Worm (Caenorhabditis elegans) whole organism, young adult: ENCODE measurements around the gene die-1.

Experiments used
- F37B4.10 ChIP-seq: fragments of 200-800 bp; sonication (Bioruptor generic); IDR thresholded peaks from 2 replicates; pipeline ENCODE4 v1.3.6; 2022; ENCODE audit warnings: missing genetic modification characterization, missing compliant biosample characterization
- Y53G8AR.9 ChIP-seq: fragments of 200-800 bp; sonication (Bioruptor generic); conservative IDR thresholded peaks from 2 replicates; pipeline ENCODE4 v1.3.6; 2022; ENCODE audit warnings: missing genetic modification reagents, missing genetic modification characterization, missing compliant biosample characterization
- Y56A3A.18 ChIP-seq: fragments of 200-800 bp; sonication (Bioruptor generic); IDR thresholded peaks from 2 replicates; pipeline ENCODE4 v1.3.6; 2022; ENCODE audit warnings: missing genetic modification reagents, missing genetic modification characterization, missing compliant biosample characterization
- Y95B8A.8 ChIP-seq: fragments of 200-800 bp; sonication (Bioruptor generic); IDR thresholded peaks from 2 replicates; pipeline ENCODE4 v1.3.6; 2022; ENCODE audit warnings: missing genetic modification reagents, missing genetic modification characterization, missing compliant biosample characterization
- ZK185.1 ChIP-seq: sonication (generic microtip); optimal IDR thresholded peaks from 2 replicates; lab custom pipeline; 2016; ENCODE audit warnings: mild to moderate bottlenecking, missing genetic modification characterization, missing compliant biosample characterization; ENCODE audit not compliant: poor library complexity, severe bottlenecking
- aptf-3 ChIP-seq: fragments of 200-800 bp; sonication (Bioruptor generic); IDR thresholded peaks from 2 replicates; pipeline ENCODE4 v1.3.6; 2022; ENCODE audit warnings: missing genetic modification characterization, missing compliant biosample characterization
- athp-1 ChIP-seq: sonication (generic microtip); optimal IDR thresholded peaks from 2 replicates; lab custom pipeline; 2017; ENCODE audit warnings: mild to moderate bottlenecking, missing genetic modification characterization, missing compliant biosample characterization
- attf-5 ChIP-seq: fragments of 200-800 bp; sonication (Bioruptor generic); optimal IDR thresholded peaks from 2 replicates; lab custom pipeline; 2018; ENCODE audit warnings: mild to moderate bottlenecking, missing genetic modification characterization, missing compliant biosample characterization
- bed-1 ChIP-seq: fragments of 200-800 bp; sonication (Bioruptor generic); IDR thresholded peaks from 2 replicates; pipeline ENCODE4 v1.3.6; 2022; ENCODE audit warnings: missing genetic modification reagents, missing genetic modification characterization, missing compliant biosample characterization
- cebp-1 ChIP-seq, 2 experiments: fragments of 200-800 bp in 1 of 2; sonication (Bioruptor generic) in 1 of 2; sonication (generic microtip) in 1 of 2; IDR thresholded peaks in 1 of 2; optimal IDR thresholded peaks in 1 of 2; 2 replicates each; pipeline versions ENCODE4 v1.3.6 to Lab custom; 2017 to 2022; ENCODE audit warnings: missing compliant biosample characterization in 2 of 2, missing genetic modification characterization in 2 of 2, mild to moderate bottlenecking in 1 of 2, missing genetic modification reagents in 1 of 2, moderate library complexity in 1 of 2
- egl-18 ChIP-seq: fragments of 200-800 bp; sonication (Bioruptor generic); IDR thresholded peaks from 2 replicates; pipeline ENCODE4 v1.3.6; 2022; ENCODE audit warnings: missing genetic modification reagents, missing genetic modification characterization, missing compliant biosample characterization
- ekl-4 ChIP-seq: fragments of 200-800 bp; sonication (Bioruptor generic); IDR thresholded peaks from 2 replicates; pipeline ENCODE4 v1.3.6; 2022; ENCODE audit warnings: missing genetic modification reagents, missing genetic modification characterization, missing compliant biosample characterization
- fkh-3 ChIP-seq: sonication (generic microtip); optimal IDR thresholded peaks from 2 replicates; lab custom pipeline; 2016; ENCODE audit warnings: mild to moderate bottlenecking, missing genetic modification characterization, missing compliant biosample characterization
- gei-17 ChIP-seq: fragments of 200-800 bp; sonication (Bioruptor generic); optimal IDR thresholded peaks from 2 replicates; lab custom pipeline; 2018; ENCODE audit warnings: mild to moderate bottlenecking, missing genetic modification characterization, missing compliant biosample characterization
- hlh-26 ChIP-seq: fragments of 200-800 bp; sonication (Bioruptor generic); conservative IDR thresholded peaks from 2 replicates; pipeline ENCODE4 v1.3.6; 2022; ENCODE audit warnings: missing genetic modification reagents, missing genetic modification characterization, missing compliant biosample characterization
- lag-1 ChIP-seq: fragments of 200-800 bp; sonication (Bioruptor generic); IDR thresholded peaks from 2 replicates; pipeline ENCODE4 v1.3.6; 2022; ENCODE audit warnings: missing genetic modification reagents, missing genetic modification characterization, missing compliant biosample characterization
- let-526 ChIP-seq: fragments of 200-800 bp; sonication (Bioruptor generic); IDR thresholded peaks from 2 replicates; pipeline ENCODE4 v1.3.6; 2022; ENCODE audit warnings: missing genetic modification reagents, missing genetic modification characterization, missing compliant biosample characterization
- lin-40 ChIP-seq: sonication (generic microtip); optimal IDR thresholded peaks from 2 replicates; lab custom pipeline; 2016; ENCODE audit warnings: missing genetic modification characterization, mild to moderate bottlenecking, missing compliant biosample characterization, missing genotype, missing genetic modification reagents
- lsl-1 ChIP-seq: fragments of 200-800 bp; sonication (Bioruptor generic); optimal IDR thresholded peaks from 2 replicates; lab custom pipeline; 2018; ENCODE audit warnings: mild to moderate bottlenecking, missing genetic modification characterization, moderate library complexity, missing compliant biosample characterization
- lsy-27 ChIP-seq: sonication (generic microtip); optimal IDR thresholded peaks from 2 replicates; lab custom pipeline; 2017; ENCODE audit warnings: missing genetic modification characterization, mild to moderate bottlenecking, missing compliant biosample characterization, antibody characterized with exemption, missing genotype, borderline replicate concordance; ENCODE audit not compliant: insufficient read depth
- mxl-1 ChIP-seq: sonication (generic microtip); optimal IDR thresholded peaks from 2 replicates; lab custom pipeline; 2016; ENCODE audit warnings: missing genetic modification characterization, missing compliant biosample characterization
- nhr-120 ChIP-seq: fragments of 200-800 bp; sonication (Bioruptor generic); IDR thresholded peaks from 2 replicates; pipeline ENCODE4 v1.3.6; 2022; ENCODE audit warnings: missing genetic modification characterization, missing compliant biosample characterization
- nhr-27 ChIP-seq: fragments of 200-800 bp; sonication (Bioruptor generic); optimal IDR thresholded peaks from 2 replicates; lab custom pipeline; 2018; ENCODE audit warnings: mild to moderate bottlenecking, missing genetic modification characterization, moderate library complexity, missing compliant biosample characterization
- pha-4 ChIP-seq: fragments of 150-350 bp; sonication (generic microtip); optimal IDR thresholded peaks from 2 replicates; lab custom pipeline; 2014; ENCODE audit warnings: missing biosample characterization, missing genetic modification reagents, missing genetic modification characterization
- tbx-9 ChIP-seq: sonication (generic microtip); optimal IDR thresholded peaks from 2 replicates; lab custom pipeline; 2016; ENCODE audit warnings: borderline replicate concordance, missing genetic modification characterization, inconsistent platforms, missing compliant biosample characterization
- unc-130 ChIP-seq: sonication (generic microtip); optimal IDR thresholded peaks from 2 replicates; lab custom pipeline; 2016; ENCODE audit warnings: missing genetic modification reagents, missing genetic modification characterization, missing compliant biosample characterization
- unc-62 ChIP-seq: fragments of 150-350 bp; optimal IDR thresholded peaks from 2 replicates; lab custom pipeline; 2014; ENCODE audit warnings: missing biosample characterization, missing genetic modification reagents, missing genetic modification characterization
- ztf-25 ChIP-seq: fragments of 200-800 bp; sonication (Bioruptor generic); IDR thresholded peaks from 2 replicates; pipeline ENCODE4 v1.3.6; 2022; ENCODE audit warnings: missing genetic modification reagents, missing genetic modification characterization, missing compliant biosample characterization
- ztf-28 ChIP-seq: fragments of 200-800 bp; sonication (Bioruptor generic); IDR thresholded peaks from 2 replicates; pipeline ENCODE4 v1.3.6; 2022; ENCODE audit warnings: missing genetic modification reagents, missing genetic modification characterization, missing compliant biosample characterization

Gene die-1

DNA sequence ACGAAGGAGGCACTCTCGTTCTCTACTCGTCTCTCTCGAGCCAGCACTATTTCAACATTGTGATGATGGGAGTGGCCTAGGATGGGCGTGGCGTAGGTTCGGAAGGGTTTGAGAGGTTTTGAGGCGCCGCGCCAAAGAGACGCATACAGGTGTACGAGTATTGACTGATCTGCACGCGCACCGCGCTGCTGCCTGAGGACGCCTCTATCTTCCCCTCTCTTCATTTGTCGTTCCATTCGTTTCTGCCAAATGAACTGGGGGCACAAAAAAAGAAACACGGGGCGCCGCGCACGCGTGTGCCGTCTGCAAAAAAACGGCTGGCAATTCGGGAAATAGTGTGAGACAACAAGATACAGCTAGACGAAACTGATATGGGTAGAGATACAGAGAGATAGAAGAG, 51.7 kb downstream of the die-1 start, which contains the start of gene lec-2 (continued):
- TF ChIP-seq gei-17 (GFP tag; lab: Kevin White, UChicago), result no peak

DNA sequence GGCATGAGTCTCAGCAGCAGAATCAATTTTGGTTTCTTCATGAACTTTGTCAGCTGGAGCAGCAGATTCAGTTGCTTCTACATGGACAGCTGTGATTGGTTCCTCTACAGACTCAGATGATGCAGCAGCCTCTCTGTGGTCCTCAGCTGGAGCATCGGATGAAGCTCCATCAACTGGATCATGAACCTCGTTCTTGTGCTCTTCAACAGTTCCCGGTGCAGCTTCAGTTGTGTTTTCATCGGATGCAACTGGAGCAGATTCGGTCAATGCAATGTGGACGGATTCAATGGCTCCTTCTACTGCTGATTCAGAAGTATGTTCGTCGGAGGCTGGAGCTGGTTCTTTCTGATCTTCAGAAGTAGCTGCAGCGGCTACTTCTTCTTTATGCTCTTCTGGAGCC, 53.3 kb downstream of the die-1 start:
- TF ChIP-seq F37B4.10 (GFP tag; lab: Robert Waterston, UW) (no peak), Y53G8AR.9 (GFP tag; lab: Robert Waterston, UW) (no peak), nhr-27 (no peak), nhr-120 (GFP tag; lab: Robert Waterston, UW) (no peak), attf-5 (GFP tag; lab: Kevin White, UChicago) (no peak), unc-130 (GFP tag; lab: Kevin White, UChicago) (no peak), hlh-26 (GFP tag; lab: Robert Waterston, UW) (no peak), unc-62 (GFP tag; lab: Kevin White, UChicago) (no peak), lsl-1 (GFP tag; lab: Kevin White, UChicago) (no peak), athp-1 (tag; lab: Kevin White, UChicago) (no peak), let-526 (no peak), ekl-4 (GFP tag; lab: Robert Waterston, UW) (no peak), egl-18 (no peak), pha-4 (tag; lab: Kevin White, UChicago) (no peak), bed-1 (GFP tag; lab: Robert Waterston, UW) (no peak), lsy-27 (no peak), mxl-1 (tag; lab: Kevin White, UChicago) (no peak)

DNA sequence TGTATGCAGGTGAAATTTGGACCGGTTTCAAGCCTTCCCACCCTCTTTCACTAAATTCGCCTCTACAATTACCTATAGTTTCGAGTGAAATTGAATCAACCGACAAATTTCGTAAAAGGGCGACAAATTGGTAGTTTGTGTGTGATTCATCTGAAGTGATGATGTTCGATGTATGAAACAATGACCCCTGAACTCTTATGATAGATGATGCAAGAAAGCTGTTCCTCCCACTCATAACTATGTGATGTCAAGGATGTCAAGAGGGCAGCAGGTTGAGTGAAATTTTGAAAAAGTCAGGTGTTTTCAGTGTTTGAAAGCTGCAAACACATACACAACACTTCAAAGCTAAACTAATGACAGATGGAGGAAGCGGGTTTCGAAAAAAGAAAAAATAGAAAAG, 55.2 kb downstream of the die-1 start:
- no peak for TF ChIP-seq cebp-1 (GFP tag; IDR thresholded peaks at IDR 0.05; lab: Robert Waterston, UW)
- peak; percentile 5 for TF ChIP-seq cebp-1 (tag; optimal IDR thresholded peaks at IDR 0.05; lab: Kevin White, UChicago)
- no peak for TF ChIP-seq ztf-28 (GFP tag; lab: Robert Waterston, UW)
- 0 out of 2 replicates have a peak, but pooled peaks have one; percentile 16 for TF ChIP-seq Y56A3A.18 (GFP tag; lab: Robert Waterston, UW)
- TF ChIP-seq, all 124 proteins: peak for 2

DNA sequence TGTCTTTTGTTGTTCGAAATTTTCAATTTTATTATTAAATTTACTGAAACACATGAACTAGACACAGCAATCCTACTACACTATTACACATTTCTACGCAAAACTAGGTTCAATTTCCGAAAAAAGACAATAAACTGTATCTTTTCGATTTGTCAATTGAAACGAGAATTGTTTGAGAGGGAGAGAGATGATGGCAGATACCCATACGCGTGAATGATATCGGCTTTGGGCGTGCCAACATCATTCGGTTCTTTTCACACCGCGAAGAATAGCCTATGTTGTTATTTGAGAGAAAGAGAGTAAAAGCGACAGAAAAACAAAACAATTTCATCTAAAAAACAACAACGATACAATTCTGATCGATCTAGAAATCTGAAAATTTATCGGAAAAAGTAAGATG, 56.0 kb downstream of the die-1 start:
- TF ChIP-seq ztf-25 (GFP tag; lab: Robert Waterston, UW) (no peak), aptf-3 (GFP tag; lab: Robert Waterston, UW) (no peak), Y95B8A.8 (GFP tag; lab: Robert Waterston, UW) (no peak), lin-40 (tag; lab: Kevin White, UChicago) (no peak), lag-1 (GFP tag; lab: Robert Waterston, UW) (no peak), unc-62 (GFP tag; lab: Kevin White, UChicago) (no peak), ZK185.1 (tag; lab: Kevin White, UChicago) (no peak), athp-1 (tag; lab: Kevin White, UChicago) (no peak), Y56A3A.18 (GFP tag; lab: Robert Waterston, UW) (no peak), fkh-3 (tag; lab: Kevin White, UChicago) (no peak), tbx-9 (tag; lab: Kevin White, UChicago) (no peak)
